Worm (Caenorhabditis elegans) whole organism, early embryonic: Measurements from ENCODE around the gene C05G5.2.

ENCODE experiments used
- B0310.2 ChIP-seq: sonication (generic microtip); optimal IDR thresholded peaks from 2 replicates; lab custom pipeline; 2016; ENCODE audit warnings: mild to moderate bottlenecking, missing genetic modification characterization, missing compliant biosample characterization
- aly-1 ChIP-seq: sonication (generic microtip); optimal IDR thresholded peaks from 2 replicates; lab custom pipeline; 2016; ENCODE audit warnings: missing genetic modification characterization, missing compliant biosample characterization
- ama-1 ChIP-seq: fragments of 150-350 bp; optimal IDR thresholded peaks from 2 replicates; lab custom pipeline; 2014
- ceh-36 ChIP-seq: sonication (generic microtip); optimal IDR thresholded peaks from 2 replicates; lab custom pipeline; 2016; ENCODE audit warnings: missing genetic modification characterization, inconsistent platforms, missing compliant biosample characterization
- ets-7 ChIP-seq: sonication (generic microtip); optimal IDR thresholded peaks from 2 replicates; lab custom pipeline; 2016; ENCODE audit warnings: missing genotype, missing genetic modification characterization, missing compliant biosample characterization
- flt-1 ChIP-seq: fragments of 200-800 bp; sonication (Bioruptor generic); IDR thresholded peaks from 2 replicates; pipeline ENCODE4 v1.3.6; 2022; ENCODE audit warnings: missing genetic modification characterization, missing compliant biosample characterization
- hmbx-1 ChIP-seq: sonication (generic microtip); optimal IDR thresholded peaks from 2 replicates; lab custom pipeline; 2016; ENCODE audit warnings: mild to moderate bottlenecking, missing genetic modification characterization, missing compliant biosample characterization
- hmg-4 ChIP-seq: fragments of 200-800 bp; sonication (Bioruptor generic); optimal IDR thresholded peaks from 2 replicates; lab custom pipeline; 2018; ENCODE audit warnings: mild to moderate bottlenecking, missing genetic modification characterization, missing compliant biosample characterization
- hnd-1 ChIP-seq: sonication (generic microtip); optimal IDR thresholded peaks from 2 replicates; lab custom pipeline; 2016; ENCODE audit warnings: missing genetic modification characterization, missing compliant biosample characterization
- scrt-1 ChIP-seq: fragments of 200-800 bp; sonication (Bioruptor generic); IDR thresholded peaks from 2 replicates; pipeline ENCODE4 v1.3.6; 2022; ENCODE audit warnings: missing genetic modification characterization, missing compliant biosample characterization
- tbx-11 ChIP-seq: fragments of 200-800 bp; sonication (Bioruptor generic); IDR thresholded peaks from 2 replicates; pipeline ENCODE4 v1.3.6; 2022; ENCODE audit warnings: missing genetic modification characterization, missing compliant biosample characterization
- tbx-37 ChIP-seq: fragments of 200-800 bp; sonication (Bioruptor generic); conservative IDR thresholded peaks from 2 replicates; pipeline ENCODE4 v1.3.6; 2022; ENCODE audit warnings: missing genetic modification reagents, missing genetic modification characterization, missing compliant biosample characterization
- tra-4 ChIP-seq: sonication (generic microtip); optimal IDR thresholded peaks from 2 replicates; lab custom pipeline; 2017; ENCODE audit warnings: missing genetic modification characterization, missing compliant biosample characterization

- no peak for TF ChIP-seq ama-1
- no peak for TF ChIP-seq tbx-11 (GFP tag; lab: Robert Waterston, UW)
- peak; percentile 33 for TF ChIP-seq hmbx-1 (tag; lab: Kevin White, UChicago)
- 0 out of 2 replicates have a peak, but pooled peaks have one; percentile 6 for TF ChIP-seq tbx-37 (GFP tag; lab: Robert Waterston, UW)
- no peak for TF ChIP-seq B0310.2 (tag; lab: Kevin White, UChicago)
- TF ChIP-seq scrt-1 (GFP tag; lab: Robert Waterston, UW) = no peak
- TF ChIP-seq flt-1 = no peak
- no peak for TF ChIP-seq hnd-1 (tag; lab: Kevin White, UChicago)
- TF ChIP-seq ceh-36 = no peak
- no peak for TF ChIP-seq aly-1 (tag; lab: Kevin White, UChicago)
- no peak for TF ChIP-seq ets-7 (tag; lab: Kevin White, UChicago)
- no peak for TF ChIP-seq hmg-4 (GFP tag; lab: Kevin White, UChicago)
- TF ChIP-seq tra-4 (tag; lab: Kevin White, UChicago) = no peak
Measured at ce11 chrX:14746948-14747347, at the start of gene C05G5.2.
